Fruit fly (Drosophila melanogaster): ENCODE results near the gene CG42713.

Gene CG42713

dm6 chr2L:8860767-8861166, 30.5 kb upstream of the CG42713 start (continued):
- peak; percentile 64 for TF ChIP-seq CG4730 (GFP tag; IDR thresholded peaks at IDR 0.05)
- peak; percentile 64 for TF ChIP-seq nau (GFP tag; optimal IDR thresholded peaks at IDR 0.05)
- TF ChIP-seq chinmo (GFP tag; IDR thresholded peaks at IDR 0.05; ENCODE audit: partially characterized antibody): no peak
- peak in 1 of 2 experiments; percentile 7 for TF ChIP-seq Hr78 (GFP tag; optimal IDR thresholded peaks at IDR 0.05)
- peak; percentile 78 for TF ChIP-seq fd96Cb (tag; optimal IDR thresholded peaks at IDR 0.05)
- TF ChIP-seq CG6175 (GFP tag; IDR thresholded peaks at IDR 0.05): no peak
- TF ChIP-seq Hr3 (GFP tag; optimal IDR thresholded peaks at IDR 0.05): peak; percentile 29
- no peak for TF ChIP-seq CG14860 (GFP tag; IDR thresholded peaks at IDR 0.05; ENCODE audit: partially characterized antibody)
- TF ChIP-seq Elba2 (GFP tag; optimal IDR thresholded peaks at IDR 0.05): no peak
- peak; percentile 46 for TF ChIP-seq CG1647 (GFP tag; optimal IDR thresholded peaks at IDR 0.05)
- peak; percentile 34 for TF ChIP-seq CG8281 (tag; optimal IDR thresholded peaks at IDR 0.05)
- TF ChIP-seq Hr51 (GFP tag; optimal IDR thresholded peaks at IDR 0.05): peak in 1 of 2 experiments; percentile 53
- TF ChIP-seq ap (GFP tag; IDR thresholded peaks at IDR 0.05): peak; percentile 49; the same call in 1 of the 2 replicates
- peak; percentile 66 for TF ChIP-seq Ada2b (GFP tag; IDR thresholded peaks at IDR 0.05)
- peak; percentile 59 for TF ChIP-seq CG15601 (tag; optimal IDR thresholded peaks at IDR 0.05)
- TF ChIP-seq HmgZ (tag; optimal IDR thresholded peaks at IDR 0.05): no peak
- no peak for TF ChIP-seq Dfd (GFP tag; optimal IDR thresholded peaks at IDR 0.05)
- TF ChIP-seq tio (GFP tag; optimal IDR thresholded peaks at IDR 0.05): peak; percentile 26
- TF ChIP-seq CG15269 (tag; optimal IDR thresholded peaks at IDR 0.05): no peak
- TF ChIP-seq CG8089 (GFP tag; optimal IDR thresholded peaks at IDR 0.05): no peak
- 0 out of 2 replicates have a peak, but pooled peaks have one; percentile 45 for TF ChIP-seq CG31224 (GFP tag; IDR thresholded peaks at IDR 0.05)
- peak; percentile 65 for TF ChIP-seq CG8924 (tag; optimal IDR thresholded peaks at IDR 0.05)
- TF ChIP-seq Dll (GFP tag; IDR thresholded peaks at IDR 0.05; ENCODE audit: partially characterized antibody): no peak
- TF ChIP-seq CG14050 (GFP tag; IDR thresholded peaks at IDR 0.05): 0 out of 3 replicates have a peak, but pooled peaks have one; percentile 25
- peak; percentile 45 for TF ChIP-seq dati (GFP tag; IDR thresholded peaks at IDR 0.05)
- no peak for TF ChIP-seq sug (tag; optimal IDR thresholded peaks at IDR 0.05)
- TF ChIP-seq CG18011 (GFP tag; optimal IDR thresholded peaks at IDR 0.05): no peak
- TF ChIP-seq inv (GFP tag; IDR thresholded peaks at IDR 0.05; ENCODE audit: partially characterized antibody): no peak
- no peak for TF ChIP-seq MESR4 (GFP tag; optimal IDR thresholded peaks at IDR 0.05)
- no peak for TF ChIP-seq insv (GFP tag; optimal IDR thresholded peaks at IDR 0.05)
- TF ChIP-seq Nf-YC (tag; optimal IDR thresholded peaks at IDR 0.05): peak; percentile 35
- no peak for TF ChIP-seq Dip3 (GFP tag; optimal IDR thresholded peaks at IDR 0.05)
- TF ChIP-seq CG2889 (GFP tag; IDR thresholded peaks at IDR 0.05): peak; percentile 21; the same call in 1 of the 3 replicates
- TF ChIP-seq sima (GFP tag; optimal IDR thresholded peaks at IDR 0.05): no peak
- TF ChIP-seq CG11456 (GFP tag; IDR thresholded peaks at IDR 0.05): 0 out of 3 replicates have a peak, but pooled peaks have one; percentile 63
- peak; percentile 78; the same call in 2 of the 3 replicates for TF ChIP-seq H15 (GFP tag; IDR thresholded peaks at IDR 0.05)
- peak; percentile 49 for TF ChIP-seq CG17802 (tag; optimal IDR thresholded peaks at IDR 0.05)
- no peak for TF ChIP-seq HmgD (GFP tag; optimal IDR thresholded peaks at IDR 0.05)
- TF ChIP-seq CG14441 (GFP tag; IDR thresholded peaks at IDR 0.05): peak; percentile 58
- TF ChIP-seq chif (GFP tag; optimal IDR thresholded peaks at IDR 0.05): peak; percentile 33 to 47
- TF ChIP-seq TFAM (GFP tag; optimal IDR thresholded peaks at IDR 0.05): peak; percentile 55
- peak; percentile 9 for TF ChIP-seq CG6854 (GFP tag; optimal IDR thresholded peaks at IDR 0.05)
- no peak for TF ChIP-seq Sin3A (optimal IDR thresholded peaks at IDR 0.05)
- no peak for TF ChIP-seq CG17568 (GFP tag; optimal IDR thresholded peaks at IDR 0.05)
- no peak for TF ChIP-seq seq (GFP tag; IDR thresholded peaks at IDR 0.05)
- no peak for TF ChIP-seq Lpt (GFP tag; optimal IDR thresholded peaks at IDR 0.05)
- peak; percentile 81 for TF ChIP-seq tgo (GFP tag; IDR thresholded peaks at IDR 0.05)

All from whole organism, embryonic.